Fruit fly (Drosophila melanogaster): ENCODE data around the gene CG13793.
A peak's percentile ranks its signal among the peaks of the same experiment; 100 is the strongest.

DNA sequence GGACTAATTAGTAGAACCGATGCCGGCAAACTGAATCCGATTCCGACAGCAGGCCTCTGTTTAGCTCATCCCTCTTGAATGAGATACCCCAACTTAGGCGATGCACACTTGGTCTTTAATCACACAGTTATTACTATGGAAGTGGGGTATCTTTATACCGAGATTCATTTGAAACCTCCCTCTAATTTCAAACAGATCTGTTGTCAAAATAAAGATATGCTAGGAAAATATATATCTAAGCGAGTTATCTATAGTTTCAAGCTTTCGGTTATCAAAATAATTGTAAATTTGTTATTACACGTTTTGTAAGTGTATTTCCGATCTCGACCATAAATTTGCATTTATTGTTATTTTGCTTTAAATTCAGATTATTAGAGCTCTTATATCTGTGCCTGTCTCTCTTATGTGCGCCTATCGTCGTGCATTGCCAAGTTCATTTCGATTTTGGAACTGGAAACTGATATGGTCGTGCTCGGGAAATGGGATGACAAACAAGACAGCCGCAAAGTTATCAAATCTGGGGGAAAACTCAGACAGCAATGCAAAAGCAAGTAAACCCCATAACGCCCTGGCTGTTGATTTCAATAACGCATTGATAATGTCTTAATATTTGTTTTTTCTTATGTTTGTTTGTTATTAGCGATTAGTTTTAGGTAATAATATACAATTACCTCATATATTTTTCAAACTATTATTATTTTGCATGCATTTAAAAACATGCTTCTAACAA, 7.1 kb upstream of the CG13793 start, which contains the start of gene CG13795:
- TF ChIP-seq toe (GFP tag; optimal IDR thresholded peaks at IDR 0.05) (peak; percentile 6), Hr96 (GFP tag; optimal IDR thresholded peaks at IDR 0.05) (peak; percentile 46), Mnt (GFP tag; optimal IDR thresholded peaks at IDR 0.05) (no peak), CG11617 (GFP tag; optimal IDR thresholded peaks at IDR 0.05) (peak; percentile 13), CG7045 (GFP tag; optimal IDR thresholded peaks at IDR 0.05) (peak; percentile 13), pad (GFP tag; optimal IDR thresholded peaks at IDR 0.05) (peak; percentile 5), CG1620 (GFP tag; optimal IDR thresholded peaks at IDR 0.05) (no peak), ovo (GFP tag; optimal IDR thresholded peaks at IDR 0.05) (no peak), CG7101 (tag; optimal IDR thresholded peaks at IDR 0.05) (peak; percentile 51), bab1 (GFP tag; optimal IDR thresholded peaks at IDR 0.05) (no peak)
